Worm (Caenorhabditis elegans) whole organism, young adult: ENCODE results near the gene W04H10.5.

ENCODE experiments used
- F33H1.4 ChIP-seq: fragments of 200-800 bp; sonication (Bioruptor generic); IDR thresholded peaks from 2 replicates; pipeline ENCODE4 v1.3.6; 2022; ENCODE audit warnings: missing genetic modification reagents, missing genetic modification characterization, missing compliant biosample characterization
- Y53G8AR.9 ChIP-seq: fragments of 200-800 bp; sonication (Bioruptor generic); conservative IDR thresholded peaks from 2 replicates; pipeline ENCODE4 v1.3.6; 2022; ENCODE audit warnings: missing genetic modification reagents, missing genetic modification characterization, missing compliant biosample characterization
- ama-1 ChIP-seq, 3 experiments: fragments of 150-350 bp in 1 of 3; sonication (generic microtip) in 2 of 3; optimal IDR thresholded peaks; 2 replicates each; lab custom pipeline; 2014 to 2018; ENCODE audit warnings: missing biosample characterization in 2 of 3, missing genetic modification characterization in 2 of 3, missing genetic modification reagents in 2 of 3
- ceh-27 ChIP-seq: fragments of 200-800 bp; sonication (Bioruptor generic); optimal IDR thresholded peaks from 2 replicates; lab custom pipeline; 2018; ENCODE audit warnings: mild to moderate bottlenecking, missing genetic modification characterization, moderate library complexity, missing compliant biosample characterization
- let-607 ChIP-seq, 2 experiments: fragments of 200-800 bp in 1 of 2; sonication (Bioruptor generic) in 1 of 2; sonication (generic microtip) in 1 of 2; optimal IDR thresholded peaks; 2 replicates each; lab custom pipeline; 2016 to 2018; ENCODE audit warnings: mild to moderate bottlenecking in 2 of 2, missing compliant biosample characterization in 2 of 2, missing genetic modification characterization in 2 of 2, moderate library complexity in 2 of 2, missing genotype in 1 of 2
- lin-35 ChIP-seq, 3 experiments: fragments of 150-350 bp in 2 of 3; sonication (generic microtip) in 1 of 3; optimal IDR thresholded peaks; 2 replicates each; lab custom pipeline; 2014 to 2018; ENCODE audit warnings: missing biosample characterization in 3 of 3, missing genetic modification characterization in 3 of 3, missing genetic modification reagents in 3 of 3
- madf-3 ChIP-seq: fragments of 200-800 bp; sonication (Bioruptor generic); IDR thresholded peaks from 2 replicates; pipeline ENCODE4 v1.3.6; 2022; ENCODE audit warnings: missing genetic modification reagents, missing genetic modification characterization, missing compliant biosample characterization
- nfya-1 ChIP-seq: sonication (generic microtip); optimal IDR thresholded peaks from 2 replicates; lab custom pipeline; 2017; ENCODE audit warnings: antibody characterized with exemption, missing compliant biosample characterization, missing genetic modification characterization, borderline replicate concordance; ENCODE audit not compliant: insufficient read depth
- sea-2 ChIP-seq: fragments of 200-800 bp; sonication (Bioruptor generic); IDR thresholded peaks from 2 replicates; pipeline ENCODE4 v1.3.6; 2022; ENCODE audit warnings: missing genetic modification characterization, missing compliant biosample characterization
- snpc-1.1 ChIP-seq: sonication (generic microtip); optimal IDR thresholded peaks from 2 replicates; lab custom pipeline; 2017; ENCODE audit warnings: missing genetic modification characterization, mild to moderate bottlenecking, missing compliant biosample characterization, antibody characterized with exemption, moderate library complexity, missing genotype, missing genetic modification reagents; ENCODE audit not compliant: insufficient read depth
- xnd-1 ChIP-seq: sonication (generic microtip); optimal IDR thresholded peaks from 2 replicates; lab custom pipeline; 2016; ENCODE audit warnings: missing genotype, missing genetic modification reagents, missing genetic modification characterization, missing compliant biosample characterization
- ztf-26 ChIP-seq: sonication (generic microtip); optimal IDR thresholded peaks from 2 replicates; lab custom pipeline; 2017; ENCODE audit warnings: missing genetic modification characterization, missing compliant biosample characterization

DNA sequence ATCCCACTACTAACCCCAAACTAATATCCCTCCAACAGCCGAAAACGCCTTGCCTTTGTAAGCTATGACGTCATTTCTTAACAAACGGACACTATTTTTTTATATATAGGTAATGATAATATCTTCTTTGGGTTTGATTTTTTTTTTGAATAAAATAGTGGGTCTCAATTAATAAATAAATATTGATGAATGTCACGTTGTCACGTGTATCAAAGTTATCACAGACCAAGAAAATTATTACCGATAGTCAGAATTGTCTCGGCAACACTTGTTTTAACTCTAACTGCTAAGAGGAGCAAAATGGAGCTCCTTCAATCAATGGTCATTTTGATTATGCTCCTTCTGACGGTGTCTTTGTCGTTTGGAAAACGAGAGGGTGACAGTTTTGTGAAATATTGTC, 27.9 kb downstream of the W04H10.5 start, which contains the start of gene T04B8.1:
- no peak for TF ChIP-seq lin-35 (GFP tag; optimal IDR thresholded peaks at IDR 0.05; lab: Kevin White, UChicago)
- no peak for TF ChIP-seq F33H1.4
- no peak for TF ChIP-seq ama-1 (optimal IDR thresholded peaks at IDR 0.05; lab: Kevin White, UChicago)
- TF ChIP-seq ama-1 (GFP tag; optimal IDR thresholded peaks at IDR 0.05; lab: Kevin White, UChicago), result no peak
- TF ChIP-seq madf-3 (GFP tag; lab: Robert Waterston, UW), result no peak
- TF ChIP-seq Y53G8AR.9 (GFP tag; lab: Robert Waterston, UW), result no peak
- no peak for TF ChIP-seq sea-2
- no peak for TF ChIP-seq let-607 (tag; optimal IDR thresholded peaks at IDR 0.05; lab: Kevin White, UChicago)
- no peak for TF ChIP-seq ceh-27 (GFP tag; lab: Kevin White, UChicago)
- TF ChIP-seq snpc-1.1 (tag; lab: Kevin White, UChicago), result no peak
- TF ChIP-seq xnd-1 (tag; lab: Kevin White, UChicago), result no peak
- TF ChIP-seq nfya-1 (tag; lab: Kevin White, UChicago), result no peak
- TF ChIP-seq ztf-26, result no peak
